Fruit fly (Drosophila melanogaster) whole organism, embryonic: Measurements from ENCODE around the gene mia.

Source experiments
- ATbp ChIP-seq: fragments of 200-800 bp; sonication (Bioruptor generic); optimal IDR thresholded peaks from 2 replicates; lab custom pipeline; 2017; ENCODE audit warnings: missing biosample characterization, mild to moderate bottlenecking, missing genetic modification characterization, missing genetic modification reagents
- Aef1 ChIP-seq: fragments of 200-800 bp; sonication (Bioruptor generic); IDR thresholded peaks from 3 replicates; pipeline ENCODE4 v1.3.6; 2022; ENCODE audit warnings: missing biosample characterization, missing genetic modification characterization
- Bteb2 ChIP-seq: fragments of 200-800 bp; sonication (Bioruptor generic); optimal IDR thresholded peaks from 2 replicates; lab custom pipeline; 2016; ENCODE audit warnings: missing biosample characterization, missing genetic modification characterization
- CG10431 ChIP-seq: fragments of 200-800 bp; sonication (Bioruptor generic); optimal IDR thresholded peaks from 3 replicates; lab custom pipeline; 2018; ENCODE audit warnings: missing biosample characterization, mild to moderate bottlenecking, missing genetic modification characterization
- CG12769 ChIP-seq: fragments of 200-800 bp; sonication (Bioruptor generic); optimal IDR thresholded peaks from 2 replicates; lab custom pipeline; 2019; ENCODE audit warnings: missing biosample characterization, mild to moderate bottlenecking, missing genetic modification characterization, moderate library complexity
- CG16815 ChIP-seq: fragments of 200-800 bp; sonication (Bioruptor generic); optimal IDR thresholded peaks from 3 replicates; lab custom pipeline; 2017; ENCODE audit warnings: missing biosample characterization, mild to moderate bottlenecking, missing genetic modification characterization
- CG17186 ChIP-seq: fragments of 200-800 bp; sonication (Bioruptor generic); optimal IDR thresholded peaks from 3 replicates; lab custom pipeline; 2017; ENCODE audit warnings: missing biosample characterization, missing genetic modification reagents, missing genetic modification characterization
- CG2678 ChIP-seq: fragments of 200-800 bp; sonication (Bioruptor generic); optimal IDR thresholded peaks from 3 replicates; lab custom pipeline; 2019; ENCODE audit warnings: missing biosample characterization, mild to moderate bottlenecking, missing genetic modification characterization, moderate library complexity
- CG3065 ChIP-seq: fragments of 200-800 bp; sonication (Bioruptor generic); optimal IDR thresholded peaks from 2 replicates; lab custom pipeline; 2016; ENCODE audit warnings: missing biosample characterization, missing genetic modification characterization
- CG32532 ChIP-seq: fragments of 200-800 bp; sonication (Bioruptor generic); IDR thresholded peaks from 2 replicates; pipeline ENCODE4 v1.3.6; 2022; ENCODE audit warnings: missing biosample characterization, missing genetic modification characterization
- CG32772 ChIP-seq: fragments of 200-800 bp; sonication (Bioruptor generic); IDR thresholded peaks from 2 replicates; pipeline ENCODE4 v1.3.6; 2022; ENCODE audit warnings: missing biosample characterization, missing genetic modification characterization
- CG3281 ChIP-seq: fragments of 200-800 bp; sonication (Bioruptor generic); optimal IDR thresholded peaks from 3 replicates; lab custom pipeline; 2017; ENCODE audit warnings: missing biosample characterization, mild to moderate bottlenecking, missing genetic modification characterization
- CG33557 ChIP-seq: fragments of 200-800 bp; sonication (Bioruptor generic); optimal IDR thresholded peaks from 2 replicates; lab custom pipeline; 2019; ENCODE audit warnings: missing biosample characterization, mild to moderate bottlenecking, missing genetic modification characterization, moderate library complexity
- CG34422 ChIP-seq: fragments of 200-800 bp; sonication (Bioruptor generic); IDR thresholded peaks from 3 replicates; pipeline ENCODE4 v1.3.6; 2022; ENCODE audit warnings: missing biosample characterization, missing genetic modification characterization
- CG43689 ChIP-seq: fragments of 200-800 bp; sonication (Bioruptor generic); IDR thresholded peaks from 2 replicates; pipeline ENCODE4 v1.3.6; 2022; ENCODE audit warnings: missing biosample characterization, missing genetic modification characterization
- CG4404 ChIP-seq: fragments of 200-800 bp; sonication (Bioruptor generic); IDR thresholded peaks from 2 replicates; pipeline ENCODE4 v1.3.6; 2022; ENCODE audit warnings: missing biosample characterization, missing genetic modification characterization
- CG4617 ChIP-seq: fragments of 200-800 bp; sonication (Bioruptor generic); optimal IDR thresholded peaks from 3 replicates; lab custom pipeline; 2016; ENCODE audit warnings: missing biosample characterization, missing genetic modification characterization, borderline replicate concordance
- CG5180 ChIP-seq: fragments of 200-800 bp; sonication (Bioruptor generic); optimal IDR thresholded peaks from 3 replicates; lab custom pipeline; 2017; ENCODE audit warnings: missing biosample characterization, missing genetic modification characterization, mild to moderate bottlenecking, moderate library complexity, missing genetic modification reagents
- CG5245 ChIP-seq: fragments of 200-800 bp; sonication (Bioruptor generic); optimal IDR thresholded peaks from 3 replicates; lab custom pipeline; 2016; ENCODE audit warnings: missing biosample characterization, missing genetic modification characterization
- CG8944 ChIP-seq: fragments of 200-800 bp; sonication (Bioruptor generic); optimal IDR thresholded peaks from 3 replicates; lab custom pipeline; 2016; ENCODE audit warnings: missing biosample characterization, missing genetic modification characterization
- Dref ChIP-seq: fragments of 200-800 bp; sonication (Bioruptor generic); IDR thresholded peaks from 2 replicates; pipeline ENCODE4 v1.3.6; 2022; ENCODE audit warnings: missing biosample characterization, missing genetic modification characterization
- Drgx ChIP-seq: fragments of 200-800 bp; sonication (Bioruptor generic); IDR thresholded peaks from 2 replicates; pipeline ENCODE4 v1.3.6; 2022; ENCODE audit warnings: missing biosample characterization, missing genetic modification characterization
- H15 ChIP-seq: fragments of 200-800 bp; sonication (Bioruptor generic); IDR thresholded peaks from 3 replicates; pipeline ENCODE4 v1.3.6; 2022; ENCODE audit warnings: missing biosample characterization, missing genetic modification characterization
- HmgZ ChIP-seq: fragments of 200-800 bp; sonication (Bioruptor generic); optimal IDR thresholded peaks from 2 replicates; lab custom pipeline; 2018; ENCODE audit warnings: missing biosample characterization, mild to moderate bottlenecking, missing genetic modification characterization
- Hr3 ChIP-seq: fragments of 200-800 bp; sonication (Bioruptor generic); optimal IDR thresholded peaks from 3 replicates; lab custom pipeline; 2016; ENCODE audit warnings: missing biosample characterization, missing genetic modification characterization
- Jarid2 ChIP-seq: fragments of 200-800 bp; sonication (Bioruptor generic); optimal IDR thresholded peaks from 3 replicates; lab custom pipeline; 2017; ENCODE audit warnings: mild to moderate bottlenecking, missing biosample characterization, missing genetic modification reagents, missing genetic modification characterization
- MESR4 ChIP-seq: fragments of 200-800 bp; sonication (Bioruptor generic); optimal IDR thresholded peaks from 2 replicates; lab custom pipeline; 2018; ENCODE audit warnings: missing biosample characterization, mild to moderate bottlenecking, missing genetic modification characterization, moderate library complexity
- Myb ChIP-seq: fragments of 200-800 bp; sonication (Bioruptor generic); optimal IDR thresholded peaks from 2 replicates; lab custom pipeline; 2016; ENCODE audit warnings: missing biosample characterization, missing genetic modification characterization
- Optix ChIP-seq: fragments of 200-800 bp; sonication (Bioruptor generic); IDR thresholded peaks from 3 replicates; pipeline ENCODE4 v1.3.6; 2022; ENCODE audit warnings: missing biosample characterization, missing genetic modification characterization
- Rx ChIP-seq: fragments of 200-800 bp; sonication (Bioruptor generic); IDR thresholded peaks from 2 replicates; pipeline ENCODE4 v1.3.6; 2022; ENCODE audit warnings: missing biosample characterization, missing genetic modification characterization
- Scr ChIP-seq: fragments of 200-800 bp; sonication (Bioruptor generic); IDR thresholded peaks from 2 replicates; pipeline ENCODE4 v1.3.6; 2022; ENCODE audit warnings: missing biosample characterization, missing genetic modification characterization; ENCODE audit not compliant: partially characterized antibody
- Sox100B ChIP-seq: fragments of 200-800 bp; sonication (Bioruptor generic); optimal IDR thresholded peaks from 3 replicates; lab custom pipeline; 2018; ENCODE audit warnings: missing biosample characterization, mild to moderate bottlenecking, missing genetic modification characterization
- Ssrp ChIP-seq: fragments of 200-800 bp; sonication (Bioruptor generic); optimal IDR thresholded peaks from 2 replicates; lab custom pipeline; 2018; ENCODE audit warnings: missing biosample characterization, mild to moderate bottlenecking, missing genetic modification characterization, moderate library complexity
- bbx ChIP-seq: fragments of 200-800 bp; sonication (Bioruptor generic); IDR thresholded peaks from 2 replicates; pipeline ENCODE4 v1.3.6; 2022; ENCODE audit warnings: missing biosample characterization, missing genetic modification characterization; ENCODE audit not compliant: partially characterized antibody
- bcd ChIP-seq: fragments of 200-800 bp; sonication (Bioruptor generic); optimal IDR thresholded peaks from 2 replicates; lab custom pipeline; 2017; ENCODE audit warnings: missing biosample characterization, mild to moderate bottlenecking, missing genetic modification characterization
- br ChIP-seq: fragments of >200 bp; optimal IDR thresholded peaks from 2 replicates; lab custom pipeline; 2017
- croc ChIP-seq: fragments of 200-800 bp; sonication (Bioruptor generic); conservative IDR thresholded peaks from 3 replicates; pipeline ENCODE4 v1.3.6; 2022; ENCODE audit warnings: missing biosample characterization, missing genetic modification characterization
- crol ChIP-seq: fragments of 200-800 bp; sonication (Bioruptor generic); IDR thresholded peaks from 2 replicates; pipeline ENCODE4 v1.3.6; 2022; ENCODE audit warnings: missing biosample characterization, missing genetic modification characterization
- dm ChIP-seq: fragments of 200-800 bp; sonication (Bioruptor generic); optimal IDR thresholded peaks from 3 replicates; lab custom pipeline; 2016; ENCODE audit warnings: missing biosample characterization, missing genetic modification characterization
- eve ChIP-seq, 2 experiments: fragments of >200 bp; optimal IDR thresholded peaks; 2 replicates each; lab custom pipeline; 2017; ENCODE audit warnings: missing biosample characterization in 2 of 2, missing genetic modification characterization in 2 of 2
- ftz-f1 ChIP-seq: fragments of 200-800 bp; sonication (Bioruptor generic); optimal IDR thresholded peaks from 2 replicates; lab custom pipeline; 2016; ENCODE audit warnings: missing biosample characterization, missing genetic modification characterization
- gcm2 ChIP-seq: fragments of 200-800 bp; sonication (Bioruptor generic); optimal IDR thresholded peaks from 2 replicates; lab custom pipeline; 2016; ENCODE audit warnings: missing biosample characterization, missing genetic modification characterization
- hth ChIP-seq: fragments of >200 bp; optimal IDR thresholded peaks from 2 replicates; lab custom pipeline; 2017; ENCODE audit warnings: inconsistent platforms
- inv ChIP-seq: fragments of 200-800 bp; sonication (Bioruptor generic); IDR thresholded peaks from 2 replicates; pipeline ENCODE4 v1.3.6; 2022; ENCODE audit warnings: missing biosample characterization, missing genetic modification characterization; ENCODE audit not compliant: partially characterized antibody
- jumu ChIP-seq: fragments of 200-800 bp; sonication (Bioruptor generic); optimal IDR thresholded peaks from 3 replicates; lab custom pipeline; 2016; ENCODE audit warnings: missing biosample characterization, missing genetic modification characterization
- org-1 ChIP-seq: fragments of 200-800 bp; sonication (Bioruptor generic); optimal IDR thresholded peaks from 2 replicates; lab custom pipeline; 2017; ENCODE audit warnings: missing biosample characterization, missing genetic modification characterization
- pb ChIP-seq: fragments of 200-800 bp; sonication (Bioruptor generic); optimal IDR thresholded peaks from 3 replicates; lab custom pipeline; 2016; ENCODE audit warnings: missing biosample characterization, missing genetic modification characterization
- scrt ChIP-seq: fragments of 200-800 bp; sonication (Bioruptor generic); optimal IDR thresholded peaks from 2 replicates; lab custom pipeline; 2018; ENCODE audit warnings: missing biosample characterization, mild to moderate bottlenecking, missing genetic modification characterization, moderate library complexity
- sens ChIP-seq: fragments of 200-800 bp; sonication (Bioruptor generic); peaks from one replicate; lab custom pipeline; 2016; ENCODE audit warnings: missing biosample characterization, missing genetic modification characterization
- tgo ChIP-seq: fragments of 200-800 bp; sonication (Bioruptor generic); IDR thresholded peaks from 3 replicates; pipeline ENCODE4 v1.3.6; 2022; ENCODE audit warnings: missing biosample characterization, missing genetic modification characterization
- tll ChIP-seq, 2 experiments: fragments of 200-800 bp in 1 of 2; fragments of >200 bp in 1 of 2; sonication (Bioruptor generic) in 1 of 2; optimal IDR thresholded peaks; 2 replicates each; lab custom pipeline; 2017 to 2019; ENCODE audit warnings: missing biosample characterization in 2 of 2, missing genetic modification characterization in 2 of 2, mild to moderate bottlenecking in 1 of 2, moderate library complexity in 1 of 2
- twi ChIP-seq: fragments of 200-800 bp; optimal IDR thresholded peaks from 2 replicates; lab custom pipeline; 2019; ENCODE audit warnings: missing biosample characterization, mild to moderate bottlenecking, missing genetic modification characterization, moderate library complexity
- unpg ChIP-seq: fragments of 200-800 bp; sonication (Bioruptor generic); optimal IDR thresholded peaks from 3 replicates; lab custom pipeline; 2018; ENCODE audit warnings: missing biosample characterization, mild to moderate bottlenecking, missing genetic modification characterization, moderate library complexity
- zfh2 ChIP-seq: fragments of 200-800 bp; sonication (Bioruptor generic); optimal IDR thresholded peaks from 2 replicates; lab custom pipeline; 2016; ENCODE audit warnings: missing biosample characterization, missing genetic modification characterization

mia gene

dm6 chr3R:5565623-5566022, 14.7 kb upstream of the mia start (continued):
- TF ChIP-seq CG4617 (GFP tag; lab: Kevin White, UChicago), result no peak
- TF ChIP-seq CG34422, result peak; percentile 90
- peak; percentile 82 for TF ChIP-seq unpg
- TF ChIP-seq Jarid2 (GFP tag; lab: Kevin White, UChicago), result no peak
- TF ChIP-seq croc (GFP tag; lab: Robert Waterston, UW), result peak; percentile 56; the same call in 2 of the 3 replicates
- peak; percentile 90 for TF ChIP-seq Optix (GFP tag; lab: Robert Waterston, UW)
- TF ChIP-seq CG33557 (GFP tag; lab: Kevin White, UChicago), result no peak
- no peak for TF ChIP-seq eve (GFP tag; optimal IDR thresholded peaks at IDR 0.05; lab: Kevin White, UChicago)
- peak; percentile 86 for TF ChIP-seq Aef1 (GFP tag; lab: Robert Waterston, UW)
- TF ChIP-seq HmgZ, result peak; percentile 84
- peak; percentile 60 for TF ChIP-seq CG8944
- peak; percentile 74 for TF ChIP-seq zfh2 (GFP tag; lab: Kevin White, UChicago)
- TF ChIP-seq bbx (GFP tag; lab: Robert Waterston, UW), result no peak
- peak; percentile 46 for TF ChIP-seq CG16815 (GFP tag; lab: Kevin White, UChicago)
- TF ChIP-seq bcd, result peak; percentile 80
- peak; percentile 21 for TF ChIP-seq twi (tag; lab: Kevin White, UChicago)
- TF ChIP-seq CG10431 (GFP tag; lab: Kevin White, UChicago), result no peak
- TF ChIP-seq CG4404, result peak; percentile 52
- peak; percentile 87 for TF ChIP-seq CG2678
- peak; percentile 31 for TF ChIP-seq Bteb2 (GFP tag; lab: Kevin White, UChicago)
- TF ChIP-seq scrt, result peak; percentile 60
- TF ChIP-seq CG3065, result no peak
- peak; percentile 74 for TF ChIP-seq H15 (GFP tag; lab: Robert Waterston, UW)
- no peak for TF ChIP-seq Dref (GFP tag; lab: Robert Waterston, UW)
- TF ChIP-seq Ssrp, result peak; percentile 71
- peak; percentile 88 for TF ChIP-seq CG12769 (tag; lab: Kevin White, UChicago)
- TF ChIP-seq pb (GFP tag; lab: Kevin White, UChicago), result peak; percentile 41
- no peak for TF ChIP-seq br (lab: Kevin White, UChicago)
- no peak for TF ChIP-seq tll (GFP tag; optimal IDR thresholded peaks at IDR 0.05; lab: Kevin White, UChicago)
- TF ChIP-seq CG5245 (GFP tag; lab: Kevin White, UChicago), result peak; percentile 48
- peak; percentile 39; the same call in 1 of the 2 replicates for TF ChIP-seq crol
- peak; percentile 47 for TF ChIP-seq CG5180 (GFP tag; lab: Kevin White, UChicago)
- peak; percentile 55 for TF ChIP-seq Myb (GFP tag; lab: Kevin White, UChicago)
- no peak for TF ChIP-seq inv (GFP tag; lab: Robert Waterston, UW)
- peak; percentile 96 for TF ChIP-seq sens
- TF ChIP-seq ATbp (GFP tag; lab: Kevin White, UChicago), result peak; percentile 84
- peak; percentile 39 for TF ChIP-seq dm (GFP tag; lab: Kevin White, UChicago)

- TF ChIP-seq ftz-f1, result no peak
- TF ChIP-seq CG43689 (GFP tag; lab: Robert Waterston, UW), result no peak
- TF ChIP-seq Drgx (GFP tag; lab: Robert Waterston, UW), result no peak
- no peak for TF ChIP-seq CG32772 (GFP tag; lab: Robert Waterston, UW)
- TF ChIP-seq Scr (GFP tag; lab: Robert Waterston, UW), result peak; percentile 39; the same call in 1 of the 2 replicates
- TF ChIP-seq org-1, result no peak
- peak; percentile 99 for TF ChIP-seq CG3281 (GFP tag; lab: Kevin White, UChicago)
- no peak for TF ChIP-seq Hr3 (GFP tag; lab: Kevin White, UChicago)
- no peak for TF ChIP-seq Sox100B (GFP tag; lab: Kevin White, UChicago)
- no peak for TF ChIP-seq tgo
- no peak for TF ChIP-seq Bteb2 (GFP tag; lab: Kevin White, UChicago)
- TF ChIP-seq gcm2 (GFP tag; lab: Kevin White, UChicago), result no peak
- TF ChIP-seq MESR4, result peak; percentile 50
- peak; percentile 26 for TF ChIP-seq CG17186 (GFP tag; lab: Kevin White, UChicago)
- TF ChIP-seq CG32532 (GFP tag; lab: Robert Waterston, UW), result no peak
- no peak for TF ChIP-seq hth
- no peak for TF ChIP-seq jumu (GFP tag; lab: Kevin White, UChicago)
- TF ChIP-seq Rx, result no peak
Measured at dm6 chr3R:5564775-5565190, 13.8 kb upstream of the mia start, which contains the start of the genes CG14671 and CG12746. CG14671 (minus strand) TSS chr3R:5564815. CG12746 (plus strand) TSS chr3R:5564865.
